Worm (Caenorhabditis elegans) whole organism, L2 larva: ENCODE measurements around the gene nhx-9.
A peak's percentile ranks its signal among the peaks of the same experiment; 100 is the strongest.

Source experiments
- C34F6.9 ChIP-seq: fragments of 150-350 bp; optimal IDR thresholded peaks from 2 replicates; lab custom pipeline; 2014; ENCODE audit warnings: missing biosample characterization, missing genetic modification characterization
- F13H6.1 ChIP-seq: sonication (generic microtip); optimal IDR thresholded peaks from 2 replicates; lab custom pipeline; 2016; ENCODE audit warnings: missing genetic modification characterization, missing compliant biosample characterization
- R02D3.7 ChIP-seq: fragments of 150-350 bp; optimal IDR thresholded peaks from 2 replicates; lab custom pipeline; 2014; ENCODE audit warnings: missing biosample characterization, missing genetic modification characterization
- Y55F3AM.14 ChIP-seq: fragments of 200-800 bp; sonication (Bioruptor generic); optimal IDR thresholded peaks from 2 replicates; lab custom pipeline; 2018; ENCODE audit warnings: mild to moderate bottlenecking, missing genetic modification characterization, missing compliant biosample characterization
- ZK546.5 ChIP-seq: sonication (generic microtip); optimal IDR thresholded peaks from 2 replicates; lab custom pipeline; 2017; ENCODE audit warnings: missing biosample characterization, missing genetic modification characterization
- alr-1 ChIP-seq: fragments of 150-350 bp; optimal IDR thresholded peaks from 2 replicates; lab custom pipeline; 2014; ENCODE audit warnings: missing biosample characterization, missing genetic modification characterization
- aly-2 ChIP-seq: fragments of 150-350 bp; optimal IDR thresholded peaks from 2 replicates; lab custom pipeline; 2014; ENCODE audit warnings: missing biosample characterization, missing genetic modification characterization
- ceh-16 ChIP-seq: fragments of 150-350 bp; optimal IDR thresholded peaks from 2 replicates; lab custom pipeline; 2014; ENCODE audit warnings: missing biosample characterization, missing genetic modification characterization
- ceh-82 ChIP-seq: fragments of 150-350 bp; optimal IDR thresholded peaks from 2 replicates; lab custom pipeline; 2014; ENCODE audit warnings: missing biosample characterization, missing genetic modification characterization
- crh-2 ChIP-seq: sonication (generic microtip); optimal IDR thresholded peaks from 2 replicates; lab custom pipeline; 2017; ENCODE audit warnings: missing biosample characterization, missing genetic modification characterization
- dmd-4 ChIP-seq: sonication (generic microtip); optimal IDR thresholded peaks from 2 replicates; lab custom pipeline; 2017; ENCODE audit warnings: missing biosample characterization, missing genetic modification characterization
- egl-27 ChIP-seq: sonication (generic microtip); optimal IDR thresholded peaks from 3 replicates; lab custom pipeline; 2017; ENCODE audit warnings: missing biosample characterization, missing genetic modification reagents, missing genetic modification characterization
- elt-1 ChIP-seq: fragments of 150-350 bp; optimal IDR thresholded peaks from 2 replicates; lab custom pipeline; 2014; ENCODE audit warnings: missing biosample characterization, missing genetic modification characterization
- elt-3 ChIP-seq: sonication (generic microtip); optimal IDR thresholded peaks from 2 replicates; lab custom pipeline; 2017; ENCODE audit warnings: missing biosample characterization, missing genetic modification characterization
- fos-1 ChIP-seq: fragments of 150-350 bp; optimal IDR thresholded peaks from 2 replicates; lab custom pipeline; 2014; ENCODE audit warnings: missing biosample characterization, missing genetic modification characterization
- gmeb-1 ChIP-seq: fragments of 150-350 bp; optimal IDR thresholded peaks from 2 replicates; lab custom pipeline; 2014; ENCODE audit warnings: missing biosample characterization, missing genetic modification characterization
- lin-11 ChIP-seq: fragments of 150-350 bp; sonication (generic microtip); optimal IDR thresholded peaks from 2 replicates; lab custom pipeline; 2014; ENCODE audit warnings: missing biosample characterization, missing genetic modification characterization, inconsistent platforms, mixed read lengths
- lin-13 ChIP-seq: fragments of 150-350 bp; optimal IDR thresholded peaks from 2 replicates; lab custom pipeline; 2014; ENCODE audit warnings: missing biosample characterization, missing genetic modification reagents, missing genetic modification characterization
- lin-39 ChIP-seq: fragments of 150-350 bp; optimal IDR thresholded peaks from 2 replicates; lab custom pipeline; 2014; ENCODE audit warnings: missing biosample characterization, missing genetic modification reagents, missing genetic modification characterization
- lsy-2 ChIP-seq, 2 experiments: fragments of 150-350 bp in 1 of 2; sonication (generic microtip) in 1 of 2; optimal IDR thresholded peaks; 2 replicates each; lab custom pipeline; 2014 to 2017; ENCODE audit warnings: missing biosample characterization in 2 of 2, missing genetic modification characterization in 2 of 2
- mab-5 ChIP-seq: fragments of 150-350 bp; optimal IDR thresholded peaks from 2 replicates; lab custom pipeline; 2014; ENCODE audit warnings: missing biosample characterization, missing genetic modification characterization
- mbf-1 ChIP-seq: sonication (generic microtip); optimal IDR thresholded peaks from 2 replicates; lab custom pipeline; 2017; ENCODE audit warnings: missing biosample characterization, missing genetic modification characterization
- mdl-1 ChIP-seq, 2 experiments: fragments of 150-350 bp in 1 of 2; sonication (generic microtip) in 1 of 2; optimal IDR thresholded peaks; 2 replicates each; lab custom pipeline; 2017; ENCODE audit warnings: missing biosample characterization in 2 of 2, missing genetic modification characterization in 2 of 2
- nhr-10 ChIP-seq: sonication (generic microtip); optimal IDR thresholded peaks from 2 replicates; lab custom pipeline; 2017; ENCODE audit warnings: missing biosample characterization, missing genetic modification characterization
- nhr-11 ChIP-seq: fragments of 150-350 bp; optimal IDR thresholded peaks from 2 replicates; lab custom pipeline; 2014; ENCODE audit warnings: missing biosample characterization, missing genetic modification characterization
- nhr-12 ChIP-seq: fragments of 150-350 bp; optimal IDR thresholded peaks from 2 replicates; lab custom pipeline; 2014; ENCODE audit warnings: missing biosample characterization, missing genetic modification characterization
- nhr-129 ChIP-seq: fragments of 150-350 bp; optimal IDR thresholded peaks from 2 replicates; lab custom pipeline; 2014; ENCODE audit warnings: missing biosample characterization, missing genetic modification characterization
- nhr-21 ChIP-seq: fragments of 150-350 bp; optimal IDR thresholded peaks from 2 replicates; lab custom pipeline; 2014; ENCODE audit warnings: missing biosample characterization, missing genetic modification characterization
- nhr-23 ChIP-seq: fragments of 150-350 bp; optimal IDR thresholded peaks from 2 replicates; lab custom pipeline; 2014; ENCODE audit warnings: missing biosample characterization, missing genetic modification reagents, missing genetic modification characterization
- nhr-25 ChIP-seq: fragments of 150-350 bp; sonication (generic microtip); optimal IDR thresholded peaks from 3 replicates; lab custom pipeline; 2014; ENCODE audit warnings: missing biosample characterization, missing genetic modification characterization
- nhr-6 ChIP-seq: fragments of 150-350 bp; optimal IDR thresholded peaks from 2 replicates; lab custom pipeline; 2014; ENCODE audit warnings: missing biosample characterization, missing genetic modification characterization
- nhr-77 ChIP-seq: fragments of 150-350 bp; optimal IDR thresholded peaks from 2 replicates; lab custom pipeline; 2014; ENCODE audit warnings: missing biosample characterization, missing genetic modification characterization
- sem-4 ChIP-seq: fragments of 150-350 bp; optimal IDR thresholded peaks from 2 replicates; lab custom pipeline; 2014; ENCODE audit warnings: missing biosample characterization, missing genetic modification reagents, missing genetic modification characterization
- skn-1 ChIP-seq: sonication (generic microtip); optimal IDR thresholded peaks from 2 replicates; lab custom pipeline; 2017; ENCODE audit warnings: missing biosample characterization, missing genetic modification characterization
- sma-3 ChIP-seq: sonication (generic microtip); optimal IDR thresholded peaks from 2 replicates; lab custom pipeline; 2016; ENCODE audit warnings: missing genetic modification reagents, missing genetic modification characterization, missing compliant biosample characterization
- sma-9 ChIP-seq, 2 experiments: fragments of 150-350 bp in 1 of 2; sonication (generic microtip) in 1 of 2; optimal IDR thresholded peaks; 2 replicates each; lab custom pipeline; 2014 to 2016; ENCODE audit warnings: missing genetic modification characterization in 2 of 2, mild to moderate bottlenecking in 1 of 2, missing biosample characterization in 1 of 2, missing compliant biosample characterization in 1 of 2, missing genetic modification reagents in 1 of 2, moderate library complexity in 1 of 2
- snpc-4 ChIP-seq: fragments of 150-350 bp; optimal IDR thresholded peaks from 2 replicates; lab custom pipeline; 2014; ENCODE audit warnings: missing biosample characterization, missing genetic modification characterization
- unc-39 ChIP-seq: fragments of 150-350 bp; optimal IDR thresholded peaks from 2 replicates; lab custom pipeline; 2014; ENCODE audit warnings: missing biosample characterization, missing genetic modification characterization
- unc-55 ChIP-seq: fragments of 150-350 bp; sonication (generic microtip); optimal IDR thresholded peaks from 3 replicates; lab custom pipeline; 2014; ENCODE audit warnings: missing biosample characterization, missing genetic modification reagents, missing genetic modification characterization
- zag-1 ChIP-seq: fragments of 150-350 bp; optimal IDR thresholded peaks from 2 replicates; lab custom pipeline; 2014; ENCODE audit warnings: missing biosample characterization, missing genetic modification characterization
- ztf-1 ChIP-seq: fragments of 200-800 bp; sonication (Bioruptor generic); conservative IDR thresholded peaks from 2 replicates; pipeline ENCODE4 v1.3.6; 2022; ENCODE audit warnings: missing genetic modification characterization, missing compliant biosample characterization
- ztf-11 ChIP-seq: sonication (generic microtip); optimal IDR thresholded peaks from 2 replicates; lab custom pipeline; 2017; ENCODE audit warnings: missing biosample characterization, missing genetic modification characterization
- ztf-4 ChIP-seq: fragments of 150-350 bp; optimal IDR thresholded peaks from 2 replicates; lab custom pipeline; 2014; ENCODE audit warnings: missing biosample characterization, missing genetic modification characterization

nhx-9 gene

DNA sequence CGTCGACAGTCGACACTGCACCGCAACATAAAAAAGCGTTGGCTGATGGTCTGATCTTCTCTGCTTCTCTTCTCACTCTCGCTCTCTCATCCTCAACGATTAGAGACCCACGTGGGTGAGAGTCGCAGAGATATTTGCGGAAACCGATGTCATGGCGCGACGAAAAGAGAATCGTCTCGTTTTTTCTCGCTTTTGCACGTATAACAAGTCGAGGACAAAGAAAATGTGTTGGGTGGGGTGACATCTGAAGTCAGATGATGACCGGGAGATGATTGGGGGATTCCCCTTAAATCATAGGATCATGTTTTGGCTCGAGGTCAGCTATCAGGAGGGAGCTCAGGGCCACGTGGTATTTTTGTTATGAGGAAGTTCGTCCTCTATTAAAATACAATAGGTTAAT is 25.7 kb downstream of the nhx-9 start (continued):
- TF ChIP-seq alr-1 = no peak
- TF ChIP-seq ceh-82 = no peak
- no peak for TF ChIP-seq skn-1
- peak; percentile 97 for TF ChIP-seq nhr-21 (tag; lab: Kevin White, UChicago)
- no peak for TF ChIP-seq unc-39 (tag; lab: Kevin White, UChicago)
- TF ChIP-seq elt-1 (tag; lab: Kevin White, UChicago) = no peak
- no peak for TF ChIP-seq ztf-11 (tag; lab: Kevin White, UChicago)
- TF ChIP-seq mab-5 (tag; lab: Kevin White, UChicago) = peak; percentile 74
- peak; percentile 96 for TF ChIP-seq F13H6.1 (tag; lab: Kevin White, UChicago)
- TF ChIP-seq Y55F3AM.14 (GFP tag; lab: Kevin White, UChicago) = peak; percentile 67
- TF ChIP-seq nhr-25 (tag; lab: Kevin White, UChicago) = peak; percentile 98
- TF ChIP-seq C34F6.9 (tag; lab: Kevin White, UChicago) = peak; percentile 86
- no peak for TF ChIP-seq ZK546.5 (tag; lab: Kevin White, UChicago)
- TF ChIP-seq nhr-10 (tag; lab: Kevin White, UChicago) = no peak
- no peak for TF ChIP-seq nhr-11 (tag; lab: Kevin White, UChicago)

ce11 chrIV:11957074-11957473 is 26.4 kb downstream of the nhx-9 start:
- TF ChIP-seq C34F6.9 (tag; lab: Kevin White, UChicago) = peak; percentile 24
- peak; percentile 30 for TF ChIP-seq crh-2 (tag; lab: Kevin White, UChicago)
- no peak for TF ChIP-seq nhr-77 (tag; lab: Kevin White, UChicago)
- TF ChIP-seq snpc-4 = no peak
- peak; percentile 45 for TF ChIP-seq F13H6.1 (tag; lab: Kevin White, UChicago)
- TF ChIP-seq mdl-1 (tag; optimal IDR thresholded peaks at IDR 0.05; lab: Kevin White, UChicago) = peak in 1 of 2 experiments; percentile 57
- peak; percentile 69 for TF ChIP-seq nhr-129 (tag; lab: Kevin White, UChicago)
- TF ChIP-seq sma-9 (GFP tag; optimal IDR thresholded peaks at IDR 0.05; lab: Kevin White, UChicago) = peak; percentile 45
- TF ChIP-seq sma-9 (tag; optimal IDR thresholded peaks at IDR 0.05; lab: Kevin White, UChicago) = no peak
- peak; percentile 17 for TF ChIP-seq nhr-6 (tag; lab: Kevin White, UChicago)
- TF ChIP-seq, all 48 proteins: peak for 7

DNA sequence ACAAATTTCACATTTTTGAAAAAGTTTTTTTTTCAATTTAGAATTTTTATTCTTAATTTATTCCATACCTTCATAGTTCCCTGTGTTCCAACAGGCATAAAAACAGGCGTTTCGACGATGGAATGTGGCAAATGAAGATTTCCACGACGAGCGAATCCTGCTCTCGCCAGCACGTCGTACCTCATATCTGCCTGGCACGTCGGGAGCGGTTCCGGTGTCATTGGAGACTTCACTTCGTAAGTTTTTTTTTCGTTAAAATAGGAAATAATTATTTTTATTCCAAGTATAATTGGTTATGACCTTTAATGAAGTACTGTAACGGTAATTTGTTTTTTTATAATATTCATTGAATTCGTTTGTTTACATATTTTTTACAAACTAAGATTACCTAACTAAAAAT is 28.9 kb downstream of the nhx-9 start, which contains the start of gene tgt-1:
tgt-1 (minus strand) TSS at position 232 of the 400 bp plus-strand sequence.
- TF ChIP-seq nhr-25 (tag; lab: Kevin White, UChicago) (peak; percentile 9), dmd-4 (tag; lab: Kevin White, UChicago) (no peak)
- TF ChIP-seq, all 48 proteins: peak for 1

DNA sequence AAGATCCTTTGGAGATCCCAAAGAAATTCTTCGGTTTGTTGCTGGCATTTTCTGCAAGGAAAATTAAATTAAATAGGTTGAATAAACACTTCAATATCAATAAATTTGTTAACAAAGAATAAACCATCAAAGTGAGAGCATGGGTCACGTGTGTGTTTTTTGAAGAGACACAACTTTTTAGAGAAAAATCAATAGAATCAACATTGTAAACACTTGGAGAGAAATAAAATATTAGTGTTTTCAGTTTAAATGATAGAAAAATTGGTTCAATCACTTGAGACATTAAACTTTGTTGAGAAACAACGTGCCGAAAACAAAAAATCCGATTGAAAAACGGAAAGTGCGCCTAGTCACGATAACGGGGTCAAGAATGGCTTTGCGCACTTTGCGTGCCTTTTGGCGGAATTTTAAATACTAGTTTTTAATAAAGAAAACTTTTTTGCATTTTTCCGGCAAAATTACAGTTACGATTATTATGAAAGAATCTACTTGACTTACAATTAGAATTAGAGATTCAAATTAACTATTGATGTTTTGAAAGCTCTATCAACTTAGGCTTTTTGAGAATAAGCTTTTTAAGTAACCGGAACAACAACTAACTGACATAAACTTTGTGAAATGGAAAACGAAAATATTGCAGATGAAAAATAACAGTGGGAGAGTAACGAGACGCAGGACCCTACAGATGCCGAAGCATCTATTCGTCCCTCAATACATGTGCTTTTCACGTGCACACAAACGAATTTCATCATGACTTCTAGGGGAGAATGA is 31.0 kb downstream of the nhx-9 start, which contains the start of gene ZK829.7:
ZK829.7 (minus strand) TSS at position 51 of the 771 bp plus-strand sequence.
- TF ChIP-seq gmeb-1 (peak; percentile 98), sma-3 (GFP tag; lab: Kevin White, UChicago) (peak; percentile 82), ceh-82 (no peak), ztf-4 (tag; lab: Kevin White, UChicago) (no peak), elt-1 (tag; lab: Kevin White, UChicago) (no peak), aly-2 (tag; lab: Kevin White, UChicago) (no peak), nhr-21 (tag; lab: Kevin White, UChicago) (peak; percentile 52), elt-3 (tag; lab: Kevin White, UChicago) (no peak), nhr-77 (tag; lab: Kevin White, UChicago) (peak; percentile 20), lin-39 (tag; lab: Kevin White, UChicago) (no peak), egl-27 (tag; lab: Kevin White, UChicago) (peak; percentile 47), fos-1 (tag; lab: Kevin White, UChicago) (peak; percentile 15), ztf-1 (GFP tag; lab: Robert Waterston, UW) (no peak), skn-1 (no peak), unc-55 (GFP tag; lab: Kevin White, UChicago) (peak; percentile 39), C34F6.9 (tag; lab: Kevin White, UChicago) (peak; percentile 73), alr-1 (no peak), mdl-1 (tag; optimal IDR thresholded peaks at IDR 0.05; lab: Kevin White, UChicago) (peak in 1 of 2 experiments; percentile 11), ZK546.5 (tag; lab: Kevin White, UChicago) (peak; percentile 48), Y55F3AM.14 (GFP tag; lab: Kevin White, UChicago) (no peak), mbf-1 (tag; lab: Kevin White, UChicago) (no peak), nhr-10 (tag; lab: Kevin White, UChicago) (no peak), lsy-2 (tag; optimal IDR thresholded peaks at IDR 0.05; lab: Kevin White, UChicago) (peak; percentile 77 to 89), sem-4 (tag; lab: Kevin White, UChicago) (peak; percentile 60), lin-11 (tag; lab: Kevin White, UChicago) (no peak), nhr-6 (tag; lab: Kevin White, UChicago) (peak; percentile 75), lin-13 (peak; percentile 81), ceh-16 (tag; lab: Kevin White, UChicago) (no peak), crh-2 (tag; lab: Kevin White, UChicago) (peak; percentile 85), nhr-25 (tag; lab: Kevin White, UChicago) (peak; percentile 74), mab-5 (tag; lab: Kevin White, UChicago) (peak; percentile 30), nhr-11 (tag; lab: Kevin White, UChicago) (no peak), R02D3.7 (peak; percentile 5), nhr-12 (tag; lab: Kevin White, UChicago) (no peak), nhr-23 (no peak), zag-1 (tag; lab: Kevin White, UChicago) (no peak)
